Fruit fly (Drosophila melanogaster) whole organism, embryonic: ENCODE measurements around the gene GstD10.

Source experiments
- Blimp-1 ChIP-seq: fragments of 200-800 bp; sonication (Bioruptor generic); optimal IDR thresholded peaks from 3 replicates; lab custom pipeline; 2018; ENCODE audit warnings: missing biosample characterization, missing genetic modification characterization, mild to moderate bottlenecking, moderate library complexity, missing genetic modification reagents
- CG11398 ChIP-seq: fragments of 200-800 bp; sonication (Bioruptor generic); optimal IDR thresholded peaks from 2 replicates; lab custom pipeline; 2016; ENCODE audit warnings: missing biosample characterization, missing genetic modification characterization
- CG13287 ChIP-seq: fragments of 200-800 bp; sonication (Bioruptor generic); IDR thresholded peaks from 2 replicates; pipeline ENCODE4 v1.3.6; 2022; ENCODE audit warnings: missing biosample characterization, missing genetic modification characterization; ENCODE audit not compliant: partially characterized antibody
- CG2120 ChIP-seq: fragments of 200-800 bp; sonication (Bioruptor generic); optimal IDR thresholded peaks from 3 replicates; lab custom pipeline; 2016; ENCODE audit warnings: missing biosample characterization, missing genetic modification characterization
- CG33213 ChIP-seq: fragments of 200-800 bp; sonication (Bioruptor generic); optimal IDR thresholded peaks from 3 replicates; lab custom pipeline; 2016; ENCODE audit warnings: missing biosample characterization, missing genetic modification characterization
- CTCF ChIP-seq: fragments of 200-800 bp; sonication (Bioruptor generic); optimal IDR thresholded peaks from 2 replicates; lab custom pipeline; 2017; ENCODE audit warnings: missing biosample characterization, mild to moderate bottlenecking, missing genetic modification characterization, moderate library complexity
- gem ChIP-seq: fragments of 200-800 bp; sonication (Bioruptor generic); optimal IDR thresholded peaks from 2 replicates; lab custom pipeline; 2019; ENCODE audit warnings: missing biosample characterization, mild to moderate bottlenecking, missing genetic modification characterization, moderate library complexity
- ham ChIP-seq: fragments of 200-800 bp; sonication (Bioruptor generic); IDR thresholded peaks from 2 replicates; pipeline ENCODE4 v1.3.6; 2022; ENCODE audit warnings: missing biosample characterization, missing genetic modification characterization
- psq ChIP-seq: fragments of 200-800 bp; sonication (Bioruptor generic); optimal IDR thresholded peaks from 2 replicates; lab custom pipeline; 2017; ENCODE audit warnings: missing biosample characterization, missing genetic modification characterization

DNA sequence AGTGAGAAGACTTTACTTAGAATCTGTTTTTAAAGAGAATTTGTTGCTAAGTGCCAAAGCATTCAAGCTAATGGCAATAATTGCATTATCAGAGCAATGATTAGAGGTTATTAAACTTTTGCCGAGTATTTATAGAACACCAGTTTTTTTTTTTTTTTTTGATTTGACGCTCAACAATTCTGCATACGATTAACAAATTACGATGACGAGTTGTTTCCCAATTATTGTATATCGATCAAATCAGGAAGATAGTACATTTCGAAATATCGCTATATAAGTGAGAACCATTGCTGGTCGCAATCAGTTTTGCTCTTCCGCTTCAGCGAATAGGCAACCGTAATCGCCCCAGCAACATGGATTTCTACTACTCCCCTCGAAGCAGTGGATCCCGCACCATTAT is 8.3 kb upstream of the GstD10 start, which contains the start of gene GstD4:
- TF ChIP-seq gem (tag; lab: Kevin White, UChicago), result no peak
- no peak for TF ChIP-seq CG2120 (GFP tag; lab: Kevin White, UChicago)
- no peak for TF ChIP-seq CG33213 (GFP tag; lab: Kevin White, UChicago)
- no peak for TF ChIP-seq psq (GFP tag; lab: Kevin White, UChicago)
- no peak for TF ChIP-seq CG11398
- TF ChIP-seq ham (GFP tag; lab: Robert Waterston, UW), result no peak
- TF ChIP-seq Blimp-1 (GFP tag; lab: Kevin White, UChicago), result no peak
- no peak for TF ChIP-seq CG13287 (GFP tag; lab: Robert Waterston, UW)
- TF ChIP-seq CTCF (GFP tag; lab: Kevin White, UChicago), result no peak
